Worm (Caenorhabditis elegans) whole organism, young adult: Measurements from ENCODE around the gene cul-4.

Source experiments
- F37B4.10 ChIP-seq: fragments of 200-800 bp; sonication (Bioruptor generic); IDR thresholded peaks from 2 replicates; pipeline ENCODE4 v1.3.6; 2022; ENCODE audit warnings: missing genetic modification characterization, missing compliant biosample characterization
- egl-44 ChIP-seq: fragments of 200-800 bp; sonication (Bioruptor generic); IDR thresholded peaks from 2 replicates; pipeline ENCODE4 v1.3.6; 2022; ENCODE audit warnings: missing genetic modification reagents, missing genetic modification characterization, missing compliant biosample characterization
- pha-4 ChIP-seq: fragments of 150-350 bp; sonication (generic microtip); optimal IDR thresholded peaks from 2 replicates; lab custom pipeline; 2014; ENCODE audit warnings: missing biosample characterization, missing genetic modification reagents, missing genetic modification characterization
- ztf-6 ChIP-seq: fragments of 200-800 bp; sonication (Bioruptor generic); IDR thresholded peaks from 2 replicates; pipeline ENCODE4 v1.3.6; 2022; ENCODE audit warnings: missing genetic modification reagents, missing genetic modification characterization, missing compliant biosample characterization

DNA sequence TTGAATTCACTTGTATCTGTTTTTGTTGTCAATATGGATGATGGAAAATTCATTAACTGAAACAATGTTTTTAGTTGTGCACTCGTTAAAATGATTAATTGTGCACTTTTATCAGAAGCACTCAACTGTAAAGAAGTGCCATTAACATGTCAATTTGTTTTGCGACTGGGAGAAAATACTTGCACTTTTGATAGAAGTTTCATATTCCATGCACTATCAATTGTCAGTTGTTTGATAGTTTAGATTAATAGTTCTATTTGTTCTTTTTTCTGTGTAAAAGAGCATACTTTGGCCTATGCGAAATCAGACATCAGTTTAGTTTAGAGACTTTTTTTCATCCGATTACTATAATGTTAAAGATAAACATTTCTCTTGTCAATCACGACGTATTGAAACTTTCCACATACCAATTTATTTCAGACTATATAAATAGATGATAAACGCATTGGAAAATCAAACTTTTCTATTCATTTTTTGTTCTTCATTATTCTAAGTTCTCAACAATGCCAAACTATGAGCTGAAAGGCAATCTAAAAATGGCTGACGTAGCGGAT lies 11.9 kb upstream of the cul-4 start, which contains the start of gene C30G12.2:
- no peak for TF ChIP-seq egl-44
- no peak for TF ChIP-seq pha-4 (tag; lab: Kevin White, UChicago)
- TF ChIP-seq ztf-6 (GFP tag; lab: Robert Waterston, UW): no peak
- TF ChIP-seq F37B4.10 (GFP tag; lab: Robert Waterston, UW): no peak
